Worm (Caenorhabditis elegans) whole organism, young adult: ENCODE data around the gene Y40C5A.4.

Source experiments
- B0035.1 ChIP-seq: sonication (generic microtip); optimal IDR thresholded peaks from 2 replicates; lab custom pipeline; 2016; ENCODE audit warnings: missing genetic modification characterization, mild to moderate bottlenecking, missing compliant biosample characterization, missing genotype, missing genetic modification reagents
- B0336.3 ChIP-seq: fragments of 200-800 bp; sonication (Bioruptor generic); IDR thresholded peaks from 2 replicates; pipeline ENCODE4 v1.3.6; 2022; ENCODE audit warnings: missing genetic modification characterization, missing compliant biosample characterization
- F33H1.4 ChIP-seq: fragments of 200-800 bp; sonication (Bioruptor generic); IDR thresholded peaks from 2 replicates; pipeline ENCODE4 v1.3.6; 2022; ENCODE audit warnings: missing genetic modification reagents, missing genetic modification characterization, missing compliant biosample characterization
- attf-6 ChIP-seq: fragments of 200-800 bp; sonication (Bioruptor generic); IDR thresholded peaks from 2 replicates; pipeline ENCODE4 v1.3.6; 2022; ENCODE audit warnings: missing genetic modification reagents, missing genetic modification characterization, missing compliant biosample characterization
- bed-2 ChIP-seq: fragments of 200-800 bp; sonication (Bioruptor generic); IDR thresholded peaks from 2 replicates; pipeline ENCODE4 v1.3.6; 2022; ENCODE audit warnings: missing genetic modification reagents, missing genetic modification characterization, missing compliant biosample characterization
- efl-1 ChIP-seq: fragments of 150-350 bp; optimal IDR thresholded peaks from 2 replicates; lab custom pipeline; 2014; ENCODE audit warnings: missing biosample characterization, missing genetic modification reagents, missing genetic modification characterization
- lsl-1 ChIP-seq: fragments of 200-800 bp; sonication (Bioruptor generic); optimal IDR thresholded peaks from 2 replicates; lab custom pipeline; 2018; ENCODE audit warnings: mild to moderate bottlenecking, missing genetic modification characterization, moderate library complexity, missing compliant biosample characterization
- nfya-1 ChIP-seq: sonication (generic microtip); optimal IDR thresholded peaks from 2 replicates; lab custom pipeline; 2017; ENCODE audit warnings: antibody characterized with exemption, missing compliant biosample characterization, missing genetic modification characterization, borderline replicate concordance; ENCODE audit not compliant: insufficient read depth
- nhr-27 ChIP-seq: fragments of 200-800 bp; sonication (Bioruptor generic); optimal IDR thresholded peaks from 2 replicates; lab custom pipeline; 2018; ENCODE audit warnings: mild to moderate bottlenecking, missing genetic modification characterization, moderate library complexity, missing compliant biosample characterization
- nhr-90 ChIP-seq: sonication (generic microtip); optimal IDR thresholded peaks from 2 replicates; lab custom pipeline; 2016; ENCODE audit warnings: missing genotype, mild to moderate bottlenecking, missing genetic modification characterization, missing compliant biosample characterization
- pha-4 ChIP-seq: fragments of 150-350 bp; sonication (generic microtip); optimal IDR thresholded peaks from 2 replicates; lab custom pipeline; 2014; ENCODE audit warnings: missing biosample characterization, missing genetic modification reagents, missing genetic modification characterization
- snpc-4 ChIP-seq, 5 experiments: fragments of 150-350 bp in 1 of 5; sonication (generic microtip) in 4 of 5; optimal IDR thresholded peaks; 2 replicates each; lab custom pipeline; 2014 to 2018; ENCODE audit warnings: missing genetic modification characterization in 5 of 5, missing biosample characterization in 3 of 5, antibody characterized with exemption in 2 of 5, mild to moderate bottlenecking in 2 of 5, missing compliant biosample characterization in 2 of 5, missing genotype in 2 of 5, moderate library complexity in 2 of 5, missing genetic modification reagents in 1 of 5
- tbx-9 ChIP-seq: sonication (generic microtip); optimal IDR thresholded peaks from 2 replicates; lab custom pipeline; 2016; ENCODE audit warnings: borderline replicate concordance, missing genetic modification characterization, inconsistent platforms, missing compliant biosample characterization
- ztf-6 ChIP-seq: fragments of 200-800 bp; sonication (Bioruptor generic); IDR thresholded peaks from 2 replicates; pipeline ENCODE4 v1.3.6; 2022; ENCODE audit warnings: missing genetic modification reagents, missing genetic modification characterization, missing compliant biosample characterization

ce11 chrIV:7320688-7321087 is 44.2 kb downstream of the Y40C5A.4 start:
- TF ChIP-seq ztf-6 (GFP tag; lab: Robert Waterston, UW) (no peak), B0336.3 (no peak), F33H1.4 (GFP tag; lab: Robert Waterston, UW) (no peak), tbx-9 (no peak), B0035.1 (tag; lab: Kevin White, UChicago) (no peak), efl-1 (GFP tag; lab: Kevin White, UChicago) (no peak), pha-4 (tag; lab: Kevin White, UChicago) (no peak), snpc-4 (GFP tag; optimal IDR thresholded peaks at IDR 0.05; lab: Kevin White, UChicago) (no peak), snpc-4 (tag; optimal IDR thresholded peaks at IDR 0.05; lab: Kevin White, UChicago) (no peak), lsl-1 (GFP tag; lab: Kevin White, UChicago) (no peak), nfya-1 (no peak), bed-2 (GFP tag; lab: Robert Waterston, UW) (no peak), nhr-90 (no peak), nhr-27 (tag; lab: Kevin White, UChicago) (no peak), attf-6 (GFP tag; lab: Robert Waterston, UW) (no peak)
